Fruit fly (Drosophila melanogaster) whole organism, embryonic: ENCODE measurements around the gene CG1545.

Source experiments
- CG11456 ChIP-seq: fragments of 200-800 bp; sonication (Bioruptor generic); IDR thresholded peaks from 3 replicates; pipeline ENCODE4 v1.3.6; 2022; ENCODE audit warnings: missing biosample characterization, missing genetic modification characterization
- abd-A ChIP-seq: fragments of 200-800 bp; sonication (Bioruptor generic); optimal IDR thresholded peaks from 3 replicates; lab custom pipeline; 2019; ENCODE audit warnings: missing biosample characterization, mild to moderate bottlenecking, missing genetic modification characterization, moderate library complexity
- maf-S ChIP-seq: fragments of 200-800 bp; sonication (Bioruptor generic); optimal IDR thresholded peaks from 2 replicates; lab custom pipeline; 2016; ENCODE audit warnings: missing biosample characterization, missing genetic modification characterization
- ttk ChIP-seq: fragments of 200-800 bp; sonication (Bioruptor generic); IDR thresholded peaks from 2 replicates; pipeline ENCODE4 v2.1.2; 2022; ENCODE audit warnings: missing biosample characterization, missing genetic modification characterization

dm6 chrX:11066252-11066651, 6.8 kb upstream of the CG1545 start, which contains the start of gene CG15203:
- no peak for TF ChIP-seq abd-A (tag; lab: Kevin White, UChicago)
- no peak for TF ChIP-seq CG11456 (GFP tag; lab: Robert Waterston, UW)
- no peak for TF ChIP-seq maf-S (GFP tag; lab: Kevin White, UChicago)
- no peak for TF ChIP-seq ttk
